Worm (Caenorhabditis elegans) whole organism, L1 larva: ENCODE measurements around the gene lec-3.

Experiments used
- C34B4.2 ChIP-seq: sonication (generic microtip); optimal IDR thresholded peaks from 2 replicates; lab custom pipeline; 2017; ENCODE audit warnings: mild to moderate bottlenecking, missing genetic modification characterization, missing compliant biosample characterization
- F16B12.6 ChIP-seq: fragments of 150-350 bp; optimal IDR thresholded peaks from 2 replicates; lab custom pipeline; 2014; ENCODE audit warnings: missing biosample characterization, missing genetic modification characterization
- aha-1 ChIP-seq: fragments of 150-350 bp; optimal IDR thresholded peaks from 2 replicates; lab custom pipeline; 2014; ENCODE audit warnings: missing biosample characterization, missing genetic modification characterization
- alr-1 ChIP-seq: fragments of 200-800 bp; sonication (Bioruptor generic); optimal IDR thresholded peaks from 2 replicates; lab custom pipeline; 2018; ENCODE audit warnings: borderline replicate concordance, mild to moderate bottlenecking, missing genetic modification characterization, missing compliant biosample characterization
- ceh-8 ChIP-seq: fragments of 200-800 bp; sonication (Bioruptor generic); optimal IDR thresholded peaks from 2 replicates; lab custom pipeline; 2018; ENCODE audit warnings: mild to moderate bottlenecking, missing genetic modification characterization, moderate library complexity, missing compliant biosample characterization
- ceh-88 ChIP-seq: fragments of 200-800 bp; sonication (Bioruptor generic); IDR thresholded peaks from 2 replicates; pipeline ENCODE4 v1.3.6; 2022; ENCODE audit warnings: missing genetic modification characterization, missing compliant biosample characterization
- ces-1 ChIP-seq: fragments of 150-350 bp; optimal IDR thresholded peaks from 2 replicates; lab custom pipeline; 2014; ENCODE audit warnings: missing biosample characterization, missing genetic modification reagents, missing genetic modification characterization
- elt-2 ChIP-seq: sonication (generic microtip); optimal IDR thresholded peaks from 2 replicates; lab custom pipeline; 2016; ENCODE audit warnings: missing genetic modification characterization, mild to moderate bottlenecking, inconsistent platforms, missing compliant biosample characterization, missing genetic modification reagents
- fkh-10 ChIP-seq: sonication (generic microtip); optimal IDR thresholded peaks from 2 replicates; lab custom pipeline; 2017; ENCODE audit warnings: missing biosample characterization, missing genetic modification reagents, missing genetic modification characterization
- fkh-8 ChIP-seq: sonication (generic microtip); optimal IDR thresholded peaks from 2 replicates; lab custom pipeline; 2016; ENCODE audit warnings: mild to moderate bottlenecking, missing genetic modification characterization, missing compliant biosample characterization
- fos-1 ChIP-seq: fragments of 150-350 bp; optimal IDR thresholded peaks from 2 replicates; lab custom pipeline; 2014; ENCODE audit warnings: missing biosample characterization, missing genetic modification characterization
- grh-1 ChIP-seq: fragments of 200-800 bp; sonication (Bioruptor generic); IDR thresholded peaks from 2 replicates; pipeline ENCODE4 v1.3.6; 2022; ENCODE audit warnings: missing genetic modification reagents, missing genetic modification characterization, missing compliant biosample characterization
- hlh-4 ChIP-seq: sonication (generic microtip); optimal IDR thresholded peaks from 2 replicates; lab custom pipeline; 2016; ENCODE audit warnings: mild to moderate bottlenecking, missing genetic modification characterization, missing compliant biosample characterization
- irx-1 ChIP-seq: sonication (generic microtip); optimal IDR thresholded peaks from 2 replicates; lab custom pipeline; 2016; ENCODE audit warnings: missing genetic modification characterization, missing compliant biosample characterization
- lin-14 ChIP-seq: fragments of 200-800 bp; sonication (Bioruptor generic); optimal IDR thresholded peaks from 2 replicates; lab custom pipeline; 2018; ENCODE audit warnings: mild to moderate bottlenecking, missing genetic modification characterization, moderate library complexity, missing compliant biosample characterization
- mab-9 ChIP-seq: fragments of 200-800 bp; sonication (Bioruptor generic); IDR thresholded peaks from 2 replicates; pipeline ENCODE4 v1.3.6; 2022; ENCODE audit warnings: missing genetic modification reagents, missing genetic modification characterization, missing compliant biosample characterization
- mdl-1 ChIP-seq, 2 experiments: fragments of 150-350 bp; optimal IDR thresholded peaks; 2 replicates each; lab custom pipeline; 2014 to 2017; ENCODE audit warnings: missing biosample characterization in 2 of 2, missing genetic modification characterization in 2 of 2, inconsistent platforms in 1 of 2
- nhr-12 ChIP-seq: sonication (generic microtip); optimal IDR thresholded peaks from 2 replicates; lab custom pipeline; 2017; ENCODE audit warnings: missing biosample characterization, missing genetic modification characterization
- nhr-47 ChIP-seq: sonication (generic microtip); optimal IDR thresholded peaks from 2 replicates; lab custom pipeline; 2016; ENCODE audit warnings: mild to moderate bottlenecking, missing genetic modification characterization, moderate library complexity, missing compliant biosample characterization
- nhr-71 ChIP-seq: sonication (generic microtip); optimal IDR thresholded peaks from 2 replicates; lab custom pipeline; 2016; ENCODE audit warnings: mild to moderate bottlenecking, missing genetic modification characterization, moderate library complexity, missing compliant biosample characterization
- nhr-76 ChIP-seq: sonication (generic microtip); optimal IDR thresholded peaks from 2 replicates; lab custom pipeline; 2017; ENCODE audit warnings: missing biosample characterization, missing genetic modification characterization
- nhr-84 ChIP-seq: sonication (generic microtip); optimal IDR thresholded peaks from 2 replicates; lab custom pipeline; 2017; ENCODE audit warnings: missing biosample characterization, missing genetic modification characterization
- nhr-85 ChIP-seq: sonication (generic microtip); peaks from one replicate; lab custom pipeline; 2016; ENCODE audit warnings: missing genetic modification characterization, inconsistent platforms, missing compliant biosample characterization
- pax-3 ChIP-seq: fragments of 200-800 bp; sonication (Bioruptor generic); optimal IDR thresholded peaks from 2 replicates; lab custom pipeline; 2018; ENCODE audit warnings: mild to moderate bottlenecking, missing genetic modification characterization, moderate library complexity, missing compliant biosample characterization
- snpc-4 ChIP-seq: fragments of 150-350 bp; optimal IDR thresholded peaks from 2 replicates; lab custom pipeline; 2014; ENCODE audit warnings: missing biosample characterization, missing genetic modification characterization
- snu-23 ChIP-seq: sonication (generic microtip); optimal IDR thresholded peaks from 2 replicates; lab custom pipeline; 2016; ENCODE audit warnings: missing genetic modification characterization, missing compliant biosample characterization
- sup-37 ChIP-seq: fragments of 200-800 bp; sonication (Bioruptor generic); optimal IDR thresholded peaks from 2 replicates; lab custom pipeline; 2018; ENCODE audit warnings: mild to moderate bottlenecking, missing genetic modification characterization, missing compliant biosample characterization
- swsn-7 ChIP-seq: sonication (generic microtip); optimal IDR thresholded peaks from 2 replicates; lab custom pipeline; 2016; ENCODE audit warnings: missing genetic modification characterization, missing compliant biosample characterization
- tbx-2 ChIP-seq: sonication (generic microtip); optimal IDR thresholded peaks from 2 replicates; lab custom pipeline; 2016; ENCODE audit warnings: missing genetic modification characterization, missing compliant biosample characterization
- tlp-1 ChIP-seq: fragments of 150-350 bp; optimal IDR thresholded peaks from 2 replicates; lab custom pipeline; 2014; ENCODE audit warnings: missing biosample characterization, missing genetic modification characterization
- unc-86 ChIP-seq: sonication (generic microtip); optimal IDR thresholded peaks from 2 replicates; lab custom pipeline; 2016; ENCODE audit warnings: missing genetic modification characterization, missing compliant biosample characterization
- zag-1 ChIP-seq: fragments of 150-350 bp; optimal IDR thresholded peaks from 2 replicates; lab custom pipeline; 2014; ENCODE audit warnings: missing biosample characterization, missing genetic modification characterization
- ztf-4 ChIP-seq: fragments of 150-350 bp; optimal IDR thresholded peaks from 2 replicates; lab custom pipeline; 2014; ENCODE audit warnings: missing biosample characterization, missing genetic modification characterization

The lec-3 gene

ce11 chrII:9990812-9991211, at the start of gene lec-3:
Gene lec-3 (plus strand): TSS chrII:9991112.
- no peak for TF ChIP-seq fos-1 (tag; lab: Kevin White, UChicago)
- TF ChIP-seq, all 84 proteins: peak for 0

- TF ChIP-seq nhr-12 (tag; lab: Kevin White, UChicago): no peak
Observed at ce11 chrII:9943246-9943645, 47.7 kb upstream of the lec-3 start.

ce11 chrII:9943837-9944236, 47.1 kb upstream of the lec-3 start, which contains the start of gene flad-1:
Gene flad-1 (plus strand): TSS chrII:9944137.
- TF ChIP-seq nhr-76 (tag; lab: Kevin White, UChicago): no peak
- TF ChIP-seq ceh-8 (GFP tag; lab: Kevin White, UChicago): no peak

ce11 chrII:9948662-9949061, 42.2 kb upstream of the lec-3 start:
- TF ChIP-seq alr-1 (tag; lab: Kevin White, UChicago) (no peak), ces-1 (GFP tag; lab: Kevin White, UChicago) (no peak), nhr-84 (tag; lab: Kevin White, UChicago) (no peak), nhr-12 (tag; lab: Kevin White, UChicago) (no peak), nhr-76 (tag; lab: Kevin White, UChicago) (no peak), nhr-47 (tag; lab: Kevin White, UChicago) (no peak), snu-23 (GFP tag; lab: Kevin White, UChicago) (no peak), mdl-1 (tag; optimal IDR thresholded peaks at IDR 0.05; lab: Kevin White, UChicago) (no peak), tlp-1 (tag; lab: Kevin White, UChicago) (no peak), ceh-88 (no peak)

ce11 chrII:9951846-9952245, 39.1 kb upstream of the lec-3 start:
- TF ChIP-seq hlh-4 (peak; percentile 62), ceh-8 (GFP tag; lab: Kevin White, UChicago) (no peak), nhr-71 (tag; lab: Kevin White, UChicago) (peak; percentile 17), ztf-4 (tag; lab: Kevin White, UChicago) (no peak), sup-37 (no peak), mab-9 (GFP tag; lab: Robert Waterston, UW) (no peak), F16B12.6 (tag; lab: Kevin White, UChicago) (no peak), lin-14 (GFP tag; lab: Kevin White, UChicago) (no peak), aha-1 (tag; lab: Kevin White, UChicago) (no peak), fkh-10 (GFP tag; lab: Kevin White, UChicago) (no peak), fkh-8 (tag; lab: Kevin White, UChicago) (peak; percentile 53)

- TF ChIP-seq pax-3 (tag; lab: Kevin White, UChicago) (no peak), hlh-4 (no peak), elt-2 (tag; lab: Kevin White, UChicago) (no peak), tbx-2 (tag; lab: Kevin White, UChicago) (no peak), zag-1 (no peak), ceh-88 (no peak), unc-86 (tag; lab: Kevin White, UChicago) (no peak), grh-1 (GFP tag; lab: Robert Waterston, UW) (no peak), fkh-8 (tag; lab: Kevin White, UChicago) (no peak), fkh-10 (GFP tag; lab: Kevin White, UChicago) (no peak), irx-1 (tag; lab: Kevin White, UChicago) (no peak), nhr-85 (tag; lab: Kevin White, UChicago) (no peak), C34B4.2 (tag; lab: Kevin White, UChicago) (no peak), snpc-4 (no peak), swsn-7 (tag; lab: Kevin White, UChicago) (no peak)
Observed at ce11 chrII:9954885-9955284, 36.0 kb upstream of the lec-3 start, which contains the start of gene egl-43. Gene egl-43 (plus strand): TSS chrII:9955185.
